Worm (Caenorhabditis elegans) whole organism, young adult: Measurements from ENCODE around the gene paml-1.
A peak's percentile ranks its signal among the peaks of the same experiment; 100 is the strongest.

Experiments
- B0261.1 ChIP-seq: sonication (generic microtip); optimal IDR thresholded peaks from 2 replicates; lab custom pipeline; 2016; ENCODE audit warnings: mild to moderate bottlenecking, missing genetic modification characterization, moderate library complexity, missing compliant biosample characterization
- C06A6.2 ChIP-seq: fragments of 200-800 bp; sonication (Bioruptor generic); conservative IDR thresholded peaks from 2 replicates; pipeline ENCODE4 v1.3.6; 2022; ENCODE audit warnings: missing genetic modification characterization, missing compliant biosample characterization
- F23B12.7 ChIP-seq: sonication (generic microtip); optimal IDR thresholded peaks from 2 replicates; lab custom pipeline; 2017; ENCODE audit warnings: missing genetic modification characterization, mild to moderate bottlenecking, missing compliant biosample characterization, antibody characterized with exemption, moderate library complexity; ENCODE audit not compliant: insufficient read depth
- F37B4.10 ChIP-seq: fragments of 200-800 bp; sonication (Bioruptor generic); IDR thresholded peaks from 2 replicates; pipeline ENCODE4 v1.3.6; 2022; ENCODE audit warnings: missing genetic modification characterization, missing compliant biosample characterization
- F52B5.7 ChIP-seq: sonication (generic microtip); optimal IDR thresholded peaks from 2 replicates; lab custom pipeline; 2016; ENCODE audit warnings: mild to moderate bottlenecking, missing genetic modification characterization, missing compliant biosample characterization
- Y95B8A.8 ChIP-seq: fragments of 200-800 bp; sonication (Bioruptor generic); IDR thresholded peaks from 2 replicates; pipeline ENCODE4 v1.3.6; 2022; ENCODE audit warnings: missing genetic modification reagents, missing genetic modification characterization, missing compliant biosample characterization
- aptf-3 ChIP-seq: fragments of 200-800 bp; sonication (Bioruptor generic); IDR thresholded peaks from 2 replicates; pipeline ENCODE4 v1.3.6; 2022; ENCODE audit warnings: missing genetic modification characterization, missing compliant biosample characterization
- atf-7 ChIP-seq: sonication (generic microtip); optimal IDR thresholded peaks from 2 replicates; lab custom pipeline; 2017; ENCODE audit warnings: mild to moderate bottlenecking, missing genetic modification characterization, missing compliant biosample characterization
- attf-3 ChIP-seq: fragments of 200-800 bp; sonication (Bioruptor generic); conservative IDR thresholded peaks from 2 replicates; pipeline ENCODE4 v1.3.6; 2022; ENCODE audit warnings: missing genetic modification reagents, missing genetic modification characterization, missing compliant biosample characterization
- attf-6 ChIP-seq: fragments of 200-800 bp; sonication (Bioruptor generic); IDR thresholded peaks from 2 replicates; pipeline ENCODE4 v1.3.6; 2022; ENCODE audit warnings: missing genetic modification reagents, missing genetic modification characterization, missing compliant biosample characterization
- ceh-100 ChIP-seq: fragments of 200-800 bp; sonication (Bioruptor generic); IDR thresholded peaks from 2 replicates; pipeline ENCODE4 v1.3.6; 2022; ENCODE audit warnings: missing genetic modification reagents, missing genetic modification characterization, missing compliant biosample characterization
- ceh-27 ChIP-seq: fragments of 200-800 bp; sonication (Bioruptor generic); optimal IDR thresholded peaks from 2 replicates; lab custom pipeline; 2018; ENCODE audit warnings: mild to moderate bottlenecking, missing genetic modification characterization, moderate library complexity, missing compliant biosample characterization
- ceh-40 ChIP-seq: fragments of 200-800 bp; sonication (Bioruptor generic); IDR thresholded peaks from 2 replicates; pipeline ENCODE4 v1.3.6; 2022; ENCODE audit warnings: missing genetic modification characterization, missing compliant biosample characterization
- ceh-58 ChIP-seq: fragments of 200-800 bp; sonication (Bioruptor generic); IDR thresholded peaks from 2 replicates; pipeline ENCODE4 v1.3.6; 2022; ENCODE audit warnings: missing genetic modification characterization, missing compliant biosample characterization
- chd-7 ChIP-seq: sonication (generic microtip); optimal IDR thresholded peaks from 2 replicates; lab custom pipeline; 2016; ENCODE audit warnings: mild to moderate bottlenecking, missing genetic modification characterization, moderate library complexity, missing compliant biosample characterization
- dox-1 ChIP-seq: fragments of 200-800 bp; sonication (Bioruptor generic); IDR thresholded peaks from 2 replicates; pipeline ENCODE4 v1.3.6; 2022; ENCODE audit warnings: missing genetic modification reagents, missing genetic modification characterization, missing compliant biosample characterization
- ekl-4 ChIP-seq: fragments of 200-800 bp; sonication (Bioruptor generic); IDR thresholded peaks from 2 replicates; pipeline ENCODE4 v1.3.6; 2022; ENCODE audit warnings: missing genetic modification reagents, missing genetic modification characterization, missing compliant biosample characterization
- fkh-3 ChIP-seq: sonication (generic microtip); optimal IDR thresholded peaks from 2 replicates; lab custom pipeline; 2016; ENCODE audit warnings: mild to moderate bottlenecking, missing genetic modification characterization, missing compliant biosample characterization
- hlh-26 ChIP-seq: fragments of 200-800 bp; sonication (Bioruptor generic); conservative IDR thresholded peaks from 2 replicates; pipeline ENCODE4 v1.3.6; 2022; ENCODE audit warnings: missing genetic modification reagents, missing genetic modification characterization, missing compliant biosample characterization
- hmg-20 ChIP-seq: fragments of 200-800 bp; sonication (Bioruptor generic); IDR thresholded peaks from 2 replicates; pipeline ENCODE4 v1.3.6; 2022; ENCODE audit warnings: missing genetic modification reagents, missing genetic modification characterization, missing compliant biosample characterization
- lag-1 ChIP-seq: fragments of 200-800 bp; sonication (Bioruptor generic); IDR thresholded peaks from 2 replicates; pipeline ENCODE4 v1.3.6; 2022; ENCODE audit warnings: missing genetic modification reagents, missing genetic modification characterization, missing compliant biosample characterization
- let-526 ChIP-seq: fragments of 200-800 bp; sonication (Bioruptor generic); IDR thresholded peaks from 2 replicates; pipeline ENCODE4 v1.3.6; 2022; ENCODE audit warnings: missing genetic modification reagents, missing genetic modification characterization, missing compliant biosample characterization
- lin-26 ChIP-seq: fragments of 200-800 bp; sonication (Bioruptor generic); IDR thresholded peaks from 2 replicates; pipeline ENCODE4 v1.3.6; 2022; ENCODE audit warnings: missing genetic modification reagents, missing genetic modification characterization, missing compliant biosample characterization
- lin-35 ChIP-seq, 3 experiments: fragments of 150-350 bp in 2 of 3; sonication (generic microtip) in 1 of 3; optimal IDR thresholded peaks; 2 replicates each; lab custom pipeline; 2014 to 2018; ENCODE audit warnings: missing biosample characterization in 3 of 3, missing genetic modification characterization in 3 of 3, missing genetic modification reagents in 3 of 3
- lsl-1 ChIP-seq: fragments of 200-800 bp; sonication (Bioruptor generic); optimal IDR thresholded peaks from 2 replicates; lab custom pipeline; 2018; ENCODE audit warnings: mild to moderate bottlenecking, missing genetic modification characterization, moderate library complexity, missing compliant biosample characterization
- madf-3 ChIP-seq: fragments of 200-800 bp; sonication (Bioruptor generic); IDR thresholded peaks from 2 replicates; pipeline ENCODE4 v1.3.6; 2022; ENCODE audit warnings: missing genetic modification reagents, missing genetic modification characterization, missing compliant biosample characterization
- madf-6 ChIP-seq: fragments of 200-800 bp; sonication (Bioruptor generic); IDR thresholded peaks from 2 replicates; pipeline ENCODE4 v1.3.6; 2022; ENCODE audit warnings: missing genetic modification reagents, missing genetic modification characterization, missing compliant biosample characterization
- mcd-1 ChIP-seq: fragments of 200-800 bp; sonication (Bioruptor generic); IDR thresholded peaks from 2 replicates; pipeline ENCODE4 v1.3.6; 2022; ENCODE audit warnings: missing genetic modification reagents, missing genetic modification characterization, missing compliant biosample characterization
- nfya-1 ChIP-seq: sonication (generic microtip); optimal IDR thresholded peaks from 2 replicates; lab custom pipeline; 2017; ENCODE audit warnings: antibody characterized with exemption, missing compliant biosample characterization, missing genetic modification characterization, borderline replicate concordance; ENCODE audit not compliant: insufficient read depth
- nhr-120 ChIP-seq: fragments of 200-800 bp; sonication (Bioruptor generic); IDR thresholded peaks from 2 replicates; pipeline ENCODE4 v1.3.6; 2022; ENCODE audit warnings: missing genetic modification characterization, missing compliant biosample characterization
- pha-4 ChIP-seq: fragments of 150-350 bp; sonication (generic microtip); optimal IDR thresholded peaks from 2 replicates; lab custom pipeline; 2014; ENCODE audit warnings: missing biosample characterization, missing genetic modification reagents, missing genetic modification characterization
- rcor-1 ChIP-seq: fragments of 200-800 bp; sonication (Bioruptor generic); IDR thresholded peaks from 2 replicates; pipeline ENCODE4 v1.3.6; 2022; ENCODE audit warnings: missing genetic modification reagents, missing genetic modification characterization, missing compliant biosample characterization
- repo-1 ChIP-seq: sonication (generic microtip); optimal IDR thresholded peaks from 2 replicates; lab custom pipeline; 2017; ENCODE audit warnings: mild to moderate bottlenecking, missing genetic modification characterization, missing compliant biosample characterization
- sdz-38 ChIP-seq: sonication (generic microtip); optimal IDR thresholded peaks from 2 replicates; lab custom pipeline; 2016; ENCODE audit warnings: missing genotype, missing genetic modification characterization, missing compliant biosample characterization
- snpc-1.1 ChIP-seq: sonication (generic microtip); optimal IDR thresholded peaks from 2 replicates; lab custom pipeline; 2017; ENCODE audit warnings: missing genetic modification characterization, mild to moderate bottlenecking, missing compliant biosample characterization, antibody characterized with exemption, moderate library complexity, missing genotype, missing genetic modification reagents; ENCODE audit not compliant: insufficient read depth
- snpc-1.3 ChIP-seq: sonication (generic microtip); optimal IDR thresholded peaks from 2 replicates; lab custom pipeline; 2017; ENCODE audit warnings: missing genetic modification characterization, mild to moderate bottlenecking, missing compliant biosample characterization, antibody characterized with exemption, moderate library complexity, missing genotype, missing genetic modification reagents; ENCODE audit not compliant: insufficient read depth
- snpc-3.4 ChIP-seq: sonication (generic microtip); optimal IDR thresholded peaks from 2 replicates; lab custom pipeline; 2017; ENCODE audit warnings: missing genetic modification characterization, mild to moderate bottlenecking, missing compliant biosample characterization, antibody characterized with exemption, moderate library complexity, missing genotype, missing genetic modification reagents
- tbx-9 ChIP-seq: sonication (generic microtip); optimal IDR thresholded peaks from 2 replicates; lab custom pipeline; 2016; ENCODE audit warnings: borderline replicate concordance, missing genetic modification characterization, inconsistent platforms, missing compliant biosample characterization
- zfh-2 ChIP-seq: fragments of 200-800 bp; sonication (Bioruptor generic); conservative IDR thresholded peaks from 2 replicates; pipeline ENCODE4 v1.3.6; 2022; ENCODE audit warnings: missing genetic modification reagents, missing genetic modification characterization, missing compliant biosample characterization
- zim-3 ChIP-seq: sonication (generic microtip); optimal IDR thresholded peaks from 2 replicates; lab custom pipeline; 2017; ENCODE audit warnings: mild to moderate bottlenecking, missing genetic modification characterization, moderate library complexity, missing compliant biosample characterization
- ztf-18 ChIP-seq: sonication (generic microtip); optimal IDR thresholded peaks from 2 replicates; lab custom pipeline; 2016; ENCODE audit warnings: missing genotype, mild to moderate bottlenecking, missing genetic modification characterization, missing compliant biosample characterization
- ztf-3 ChIP-seq: fragments of 200-800 bp; sonication (Bioruptor generic); optimal IDR thresholded peaks from 2 replicates; lab custom pipeline; 2018; ENCODE audit warnings: mild to moderate bottlenecking, missing genetic modification characterization, missing compliant biosample characterization

The paml-1 gene

DNA sequence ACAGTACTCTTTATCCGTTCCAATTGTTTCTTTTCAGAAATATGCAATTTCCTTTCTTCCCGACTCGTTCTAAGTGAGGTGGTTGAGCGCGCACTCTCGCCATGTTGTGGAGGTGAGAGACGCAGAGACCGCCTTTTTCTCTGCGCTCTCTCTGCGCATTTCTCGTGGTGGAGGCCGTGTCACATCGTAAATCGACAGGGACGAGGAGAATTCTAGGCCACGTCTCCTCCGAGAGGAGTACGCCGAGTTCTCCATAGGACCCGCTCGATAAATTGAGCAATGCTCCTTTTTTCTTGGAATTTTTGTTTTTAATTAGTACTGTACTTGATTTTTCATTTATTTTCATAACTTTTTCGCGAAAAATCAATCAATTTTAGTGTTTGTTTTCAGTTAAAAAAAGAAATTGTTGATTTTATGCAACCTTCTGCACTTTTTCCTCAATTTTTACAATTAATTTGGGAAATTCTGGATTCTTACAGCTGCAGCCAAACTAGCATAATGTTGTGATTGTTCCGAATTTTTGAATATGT is 37.0 kb upstream of the paml-1 start, which contains the start of gene cnk-1 (continued):
- TF ChIP-seq madf-6 = peak; percentile 97
- TF ChIP-seq B0261.1 (tag; lab: Kevin White, UChicago) = no peak
- TF ChIP-seq lin-35 (GFP tag; optimal IDR thresholded peaks at IDR 0.05; lab: Kevin White, UChicago) = peak in 1 of 3 experiments; percentile 29
- peak; percentile 96 for TF ChIP-seq madf-3 (GFP tag; lab: Robert Waterston, UW)
- peak; percentile 68 for TF ChIP-seq lsl-1
- no peak for TF ChIP-seq nfya-1 (tag; lab: Kevin White, UChicago)
- no peak for TF ChIP-seq ceh-58 (GFP tag; lab: Robert Waterston, UW)
- peak; percentile 99 for TF ChIP-seq dox-1 (GFP tag; lab: Robert Waterston, UW)
- no peak for TF ChIP-seq F23B12.7 (tag; lab: Kevin White, UChicago)
- peak; percentile 97 for TF ChIP-seq rcor-1
- TF ChIP-seq snpc-1.1 (tag; lab: Kevin White, UChicago) = no peak
- peak; percentile 60 for TF ChIP-seq repo-1 (tag; lab: Kevin White, UChicago)
- TF ChIP-seq ceh-27 (GFP tag; lab: Kevin White, UChicago) = peak; percentile 89
- no peak for TF ChIP-seq tbx-9 (tag; lab: Kevin White, UChicago)
- TF ChIP-seq Y95B8A.8 = peak; percentile 97
- peak; percentile 93 for TF ChIP-seq ceh-100 (GFP tag; lab: Robert Waterston, UW)
- peak; percentile 76 for TF ChIP-seq zim-3
- TF ChIP-seq zfh-2 = peak; percentile 81
- TF ChIP-seq lag-1 (GFP tag; lab: Robert Waterston, UW) = peak; percentile 96
- TF ChIP-seq lin-26 = peak; percentile 84
- peak; percentile 93 for TF ChIP-seq aptf-3 (GFP tag; lab: Robert Waterston, UW)
- no peak for TF ChIP-seq fkh-3 (tag; lab: Kevin White, UChicago)
- TF ChIP-seq ceh-40 = peak; percentile 73; the same call in 1 of the 2 replicates
- TF ChIP-seq hmg-20 = peak; percentile 96
- peak; percentile 30 for TF ChIP-seq F52B5.7 (tag; lab: Kevin White, UChicago)
- peak; percentile 69 for TF ChIP-seq atf-7 (tag; lab: Kevin White, UChicago)
- TF ChIP-seq sdz-38 (tag; lab: Kevin White, UChicago) = no peak
- peak; percentile 94; the same call in 1 of the 2 replicates for TF ChIP-seq F37B4.10 (GFP tag; lab: Robert Waterston, UW)
- peak; percentile 81 for TF ChIP-seq attf-6 (GFP tag; lab: Robert Waterston, UW)
- peak; percentile 91 for TF ChIP-seq ztf-18 (tag; lab: Kevin White, UChicago)
- peak; percentile 94; the same call in 1 of the 2 replicates for TF ChIP-seq nhr-120 (GFP tag; lab: Robert Waterston, UW)
- TF ChIP-seq, all 124 proteins: peak for 86

DNA sequence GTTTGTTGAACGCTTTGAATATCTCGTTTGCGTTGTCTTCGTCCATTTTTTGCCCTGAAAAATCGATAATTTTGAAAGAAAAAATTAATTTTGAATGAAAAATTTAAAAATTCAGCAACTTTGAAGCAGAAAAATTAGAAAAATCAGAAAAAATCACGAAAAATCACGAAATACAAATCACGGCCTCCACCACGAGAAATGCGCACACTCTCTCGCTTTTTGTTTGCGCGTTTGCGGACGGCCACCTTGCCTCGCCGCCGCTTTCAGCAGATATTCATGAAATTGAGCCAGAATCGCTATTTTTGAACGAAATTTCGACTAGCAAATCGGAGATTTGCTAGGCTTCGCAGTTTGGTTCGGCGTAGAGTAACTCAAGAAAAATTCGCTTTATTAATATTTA is 32.9 kb upstream of the paml-1 start, which contains the start of gene inpp-4B:
Gene inpp-4B (minus strand): TSS at position 54 of the 400 bp plus-strand sequence.
- TF ChIP-seq ztf-18 (tag; lab: Kevin White, UChicago) (peak; percentile 85), mcd-1 (peak; percentile 58), dox-1 (GFP tag; lab: Robert Waterston, UW) (peak; percentile 17; the same call in 1 of the 2 replicates)

DNA sequence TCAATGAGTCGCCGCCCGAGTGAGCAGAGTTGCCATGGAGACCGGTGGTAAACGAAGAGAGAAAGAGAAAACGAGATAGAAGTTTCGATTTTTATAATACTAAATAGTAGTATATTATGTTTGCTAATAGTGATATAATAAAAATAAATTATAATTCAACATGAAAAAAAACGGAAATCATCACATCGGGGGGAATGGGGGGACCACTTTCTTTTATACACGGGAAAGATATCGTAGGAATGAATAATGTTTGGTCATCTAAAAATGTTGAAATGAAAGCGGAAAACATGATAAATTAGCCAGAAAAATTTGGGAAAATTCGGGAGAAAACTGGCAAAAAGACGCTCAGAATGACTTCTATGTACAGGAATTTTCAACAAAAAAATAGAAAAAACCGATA is 27.8 kb upstream of the paml-1 start, which contains the start of gene bbs-5:
Gene bbs-5 (minus strand): TSS at position 101 of the 400 bp plus-strand sequence.
- TF ChIP-seq dox-1 (GFP tag; lab: Robert Waterston, UW) = no peak
- TF ChIP-seq chd-7 (tag; lab: Kevin White, UChicago) = no peak
- no peak for TF ChIP-seq let-526 (GFP tag; lab: Robert Waterston, UW)
- TF ChIP-seq hlh-26 (GFP tag; lab: Robert Waterston, UW) = no peak
- no peak for TF ChIP-seq snpc-1.3
- no peak for TF ChIP-seq C06A6.2 (GFP tag; lab: Robert Waterston, UW)
- TF ChIP-seq atf-7 (tag; lab: Kevin White, UChicago) = no peak
- no peak for TF ChIP-seq ztf-3
- no peak for TF ChIP-seq aptf-3 (GFP tag; lab: Robert Waterston, UW)
- no peak for TF ChIP-seq snpc-3.4
- no peak for TF ChIP-seq pha-4 (tag; lab: Kevin White, UChicago)
- no peak for TF ChIP-seq ceh-100 (GFP tag; lab: Robert Waterston, UW)
- no peak for TF ChIP-seq attf-3 (GFP tag; lab: Robert Waterston, UW)
- TF ChIP-seq ekl-4 (GFP tag; lab: Robert Waterston, UW) = no peak
- no peak for TF ChIP-seq madf-6
- no peak for TF ChIP-seq zfh-2
